Worm (Caenorhabditis elegans): ENCODE results near the gene rgs-9.

DNA sequence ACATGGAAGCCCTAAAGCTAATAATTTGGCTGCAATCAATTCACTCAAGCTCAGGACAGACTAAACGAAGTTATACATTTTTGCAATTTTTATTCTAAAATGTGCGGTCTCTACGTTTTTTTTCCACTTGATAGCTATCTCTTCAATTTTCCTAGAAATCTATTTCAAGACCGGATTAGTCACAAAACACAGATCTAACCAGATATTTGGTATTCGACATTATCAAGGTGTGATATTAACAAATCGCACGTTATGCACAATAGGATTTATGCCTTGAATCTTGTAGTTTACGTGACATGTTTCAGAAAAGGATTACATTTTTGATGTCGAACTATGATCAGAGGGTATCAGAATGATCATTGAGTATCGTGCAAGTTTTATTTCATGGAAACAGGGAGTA, 13.6 kb upstream of the rgs-9 start:
- TF ChIP-seq flt-1 (GFP tag; IDR thresholded peaks at IDR 0.05): no peak
- no peak for TF ChIP-seq T22C8.4 (GFP tag; IDR thresholded peaks at IDR 0.05)
- TF ChIP-seq tab-1 (GFP tag; IDR thresholded peaks at IDR 0.05): no peak
- no peak for TF ChIP-seq ztf-23 (GFP tag; IDR thresholded peaks at IDR 0.05)
- no peak for TF ChIP-seq ref-1 (GFP tag; conservative IDR thresholded peaks at IDR 0.05)
- no peak for TF ChIP-seq klf-2 (GFP tag; conservative IDR thresholded peaks at IDR 0.05)
- TF ChIP-seq med-1 (GFP tag; optimal IDR thresholded peaks at IDR 0.05; ENCODE audit: insufficient read depth): no peak
- TF ChIP-seq cog-1 (tag; optimal IDR thresholded peaks at IDR 0.05): no peak
